Fruit fly (Drosophila melanogaster) whole organism, embryonic: Measurements from ENCODE around the gene CG14982.

Experiments used
- ATbp ChIP-seq: fragments of 200-800 bp; sonication (Bioruptor generic); optimal IDR thresholded peaks from 2 replicates; lab custom pipeline; 2017; ENCODE audit warnings: missing biosample characterization, mild to moderate bottlenecking, missing genetic modification characterization, missing genetic modification reagents
- Atf-2 ChIP-seq: fragments of 200-800 bp; sonication (Bioruptor generic); optimal IDR thresholded peaks from 2 replicates; lab custom pipeline; 2016; ENCODE audit warnings: missing biosample characterization, missing genetic modification characterization
- BtbVII ChIP-seq: fragments of 200-800 bp; sonication (Bioruptor generic); optimal IDR thresholded peaks from 3 replicates; lab custom pipeline; 2017; ENCODE audit warnings: missing biosample characterization, mild to moderate bottlenecking, missing genetic modification characterization
- CG10462 ChIP-seq: fragments of 200-800 bp; sonication (Bioruptor generic); optimal IDR thresholded peaks from 2 replicates; lab custom pipeline; 2016; ENCODE audit warnings: missing biosample characterization, missing genetic modification characterization
- CG11398 ChIP-seq: fragments of 200-800 bp; sonication (Bioruptor generic); optimal IDR thresholded peaks from 2 replicates; lab custom pipeline; 2016; ENCODE audit warnings: missing biosample characterization, missing genetic modification characterization
- CG11695 ChIP-seq: fragments of 200-800 bp; sonication (Bioruptor generic); IDR thresholded peaks from 3 replicates; pipeline ENCODE4 v1.3.6; 2022; ENCODE audit warnings: missing biosample characterization, missing genetic modification characterization
- CG12391 ChIP-seq: fragments of 200-800 bp; sonication (Bioruptor generic); optimal IDR thresholded peaks from 3 replicates; lab custom pipeline; 2018; ENCODE audit warnings: missing biosample characterization, mild to moderate bottlenecking, missing genetic modification characterization, moderate library complexity
- CG14441 ChIP-seq: fragments of 200-800 bp; sonication (Bioruptor generic); IDR thresholded peaks from 2 replicates; pipeline ENCODE4 v1.3.6; 2022; ENCODE audit warnings: missing biosample characterization, missing genetic modification characterization
- CG15601 ChIP-seq: fragments of 200-800 bp; sonication (Bioruptor generic); optimal IDR thresholded peaks from 3 replicates; lab custom pipeline; 2019; ENCODE audit warnings: missing biosample characterization, mild to moderate bottlenecking, missing genetic modification characterization, moderate library complexity
- CG16813 ChIP-seq: fragments of 200-800 bp; sonication (Bioruptor generic); IDR thresholded peaks from 3 replicates; pipeline ENCODE4 v1.3.6; 2022; ENCODE audit warnings: missing biosample characterization, missing genetic modification characterization; ENCODE audit not compliant: partially characterized antibody
- CG16815 ChIP-seq: fragments of 200-800 bp; sonication (Bioruptor generic); optimal IDR thresholded peaks from 3 replicates; lab custom pipeline; 2017; ENCODE audit warnings: missing biosample characterization, mild to moderate bottlenecking, missing genetic modification characterization
- CG17359 ChIP-seq: fragments of 200-800 bp; sonication (Bioruptor generic); optimal IDR thresholded peaks from 3 replicates; lab custom pipeline; 2018; ENCODE audit warnings: missing biosample characterization, mild to moderate bottlenecking, missing genetic modification characterization, moderate library complexity
- CG31388 ChIP-seq: fragments of 200-800 bp; sonication (Bioruptor generic); optimal IDR thresholded peaks from 2 replicates; lab custom pipeline; 2016; ENCODE audit warnings: missing biosample characterization, missing genetic modification characterization
- CG34422 ChIP-seq: fragments of 200-800 bp; sonication (Bioruptor generic); IDR thresholded peaks from 3 replicates; pipeline ENCODE4 v1.3.6; 2022; ENCODE audit warnings: missing biosample characterization, missing genetic modification characterization
- CG7963 ChIP-seq: fragments of 200-800 bp; sonication (Bioruptor generic); IDR thresholded peaks from 3 replicates; pipeline ENCODE4 v1.3.6; 2022; ENCODE audit warnings: missing biosample characterization, missing genetic modification characterization; ENCODE audit not compliant: partially characterized antibody
- CG8290 ChIP-seq, 3 experiments: fragments of 200-800 bp; sonication (Bioruptor generic); optimal IDR thresholded peaks; 2 replicates each; lab custom pipeline; 2016 to 2019; ENCODE audit warnings: missing biosample characterization in 3 of 3, missing genetic modification characterization in 3 of 3, mild to moderate bottlenecking in 2 of 3, moderate library complexity in 1 of 3
- CG8478 ChIP-seq: fragments of >200 bp; optimal IDR thresholded peaks from 2 replicates; lab custom pipeline; 2018
- CG8765 ChIP-seq: fragments of 200-800 bp; sonication (Bioruptor generic); IDR thresholded peaks from 2 replicates; pipeline ENCODE4 v1.3.6; 2022; ENCODE audit warnings: missing biosample characterization, missing genetic modification characterization
- CG8924 ChIP-seq: fragments of 200-800 bp; optimal IDR thresholded peaks from 3 replicates; lab custom pipeline; 2019; ENCODE audit warnings: missing biosample characterization, mild to moderate bottlenecking, missing genetic modification characterization, moderate library complexity
- CG9437 ChIP-seq: fragments of 200-800 bp; sonication (Bioruptor generic); optimal IDR thresholded peaks from 2 replicates; lab custom pipeline; 2018; ENCODE audit warnings: missing biosample characterization, mild to moderate bottlenecking, missing genetic modification characterization
- CG9797 ChIP-seq: fragments of 200-800 bp; sonication (Bioruptor generic); optimal IDR thresholded peaks from 3 replicates; lab custom pipeline; 2018; ENCODE audit warnings: missing biosample characterization, mild to moderate bottlenecking, missing genetic modification characterization
- D19A ChIP-seq: fragments of 200-800 bp; optimal IDR thresholded peaks from 3 replicates; lab custom pipeline; 2019; ENCODE audit warnings: missing biosample characterization, mild to moderate bottlenecking, missing genetic modification characterization, moderate library complexity
- Dp ChIP-seq: fragments of 200-800 bp; sonication (Bioruptor generic); optimal IDR thresholded peaks from 2 replicates; lab custom pipeline; 2018; ENCODE audit warnings: missing biosample characterization, mild to moderate bottlenecking, missing genetic modification characterization, moderate library complexity
- E2f2 ChIP-seq: fragments of 200-800 bp; sonication (Bioruptor generic); IDR thresholded peaks from 2 replicates; pipeline ENCODE4 v1.3.6; 2022; ENCODE audit warnings: missing biosample characterization, missing genetic modification characterization
- ERR ChIP-seq: fragments of 200-800 bp; sonication (Bioruptor generic); optimal IDR thresholded peaks from 2 replicates; lab custom pipeline; 2016; ENCODE audit warnings: missing biosample characterization, missing genetic modification characterization
- Hmr ChIP-seq: fragments of 200-800 bp; sonication (Bioruptor generic); optimal IDR thresholded peaks from 3 replicates; lab custom pipeline; 2017; ENCODE audit warnings: mild to moderate bottlenecking, missing biosample characterization, missing genetic modification reagents, missing genetic modification characterization
- MBD-R2 ChIP-seq: fragments of 200-800 bp; sonication (Bioruptor generic); IDR thresholded peaks from 2 replicates; pipeline ENCODE4 v1.3.6; 2022; ENCODE audit warnings: missing biosample characterization, missing genetic modification characterization
- Nf-YA ChIP-seq: fragments of 200-800 bp; sonication (Bioruptor generic); IDR thresholded peaks from 2 replicates; pipeline ENCODE4 v1.3.6; 2022; ENCODE audit warnings: missing biosample characterization, missing genetic modification characterization
- Poxn ChIP-seq: fragments of 200-800 bp; sonication (Bioruptor generic); IDR thresholded peaks from 2 replicates; pipeline ENCODE4 v1.3.6; 2022; ENCODE audit warnings: missing biosample characterization, missing genetic modification characterization
- Ssrp ChIP-seq: fragments of 200-800 bp; sonication (Bioruptor generic); optimal IDR thresholded peaks from 2 replicates; lab custom pipeline; 2018; ENCODE audit warnings: missing biosample characterization, mild to moderate bottlenecking, missing genetic modification characterization, moderate library complexity
- YL-1 ChIP-seq: fragments of 200-800 bp; sonication (Bioruptor generic); optimal IDR thresholded peaks from 3 replicates; lab custom pipeline; 2017; ENCODE audit warnings: missing biosample characterization, mild to moderate bottlenecking, missing genetic modification characterization
- cas ChIP-seq: fragments of 200-800 bp; sonication (Bioruptor generic); IDR thresholded peaks from 2 replicates; pipeline ENCODE4 v1.3.6; 2022; ENCODE audit warnings: missing biosample characterization, missing genetic modification characterization
- cato ChIP-seq: fragments of 200-800 bp; sonication (Bioruptor generic); optimal IDR thresholded peaks from 2 replicates; lab custom pipeline; 2016; ENCODE audit warnings: missing biosample characterization, missing genetic modification characterization, borderline replicate concordance
- ci ChIP-seq: fragments of 200-800 bp; sonication (Bioruptor generic); IDR thresholded peaks from 3 replicates; pipeline ENCODE4 v1.3.6; 2022; ENCODE audit warnings: missing biosample characterization, missing genetic modification characterization
- dmrt11E ChIP-seq: fragments of 200-800 bp; sonication (Bioruptor generic); optimal IDR thresholded peaks from 3 replicates; lab custom pipeline; 2018; ENCODE audit warnings: missing biosample characterization, mild to moderate bottlenecking, missing genetic modification characterization, moderate library complexity
- exex ChIP-seq: fragments of 200-800 bp; sonication (Bioruptor generic); optimal IDR thresholded peaks from 4 replicates; lab custom pipeline; 2018; ENCODE audit warnings: missing biosample characterization, mild to moderate bottlenecking, missing genetic modification characterization, moderate library complexity
- gro ChIP-seq: fragments of 200-800 bp; sonication (Bioruptor generic); optimal IDR thresholded peaks from 2 replicates; lab custom pipeline; 2016; ENCODE audit warnings: missing biosample characterization, missing genetic modification characterization
- jigr1 ChIP-seq: fragments of 200-800 bp; sonication (Bioruptor generic); IDR thresholded peaks from 3 replicates; pipeline ENCODE4 v1.3.6; 2022; ENCODE audit warnings: missing biosample characterization, missing genetic modification characterization
- jumu ChIP-seq: fragments of 200-800 bp; sonication (Bioruptor generic); optimal IDR thresholded peaks from 3 replicates; lab custom pipeline; 2016; ENCODE audit warnings: missing biosample characterization, missing genetic modification characterization
- ken ChIP-seq: fragments of 200-800 bp; sonication (Bioruptor generic); IDR thresholded peaks from 3 replicates; pipeline ENCODE4 v1.3.6; 2022; ENCODE audit warnings: missing biosample characterization, missing genetic modification characterization
- lmd ChIP-seq: fragments of 200-800 bp; sonication (Bioruptor generic); IDR thresholded peaks from 2 replicates; pipeline ENCODE4 v1.3.6; 2022; ENCODE audit warnings: missing biosample characterization, missing genetic modification characterization
- mam ChIP-seq: fragments of 200-800 bp; sonication (Bioruptor generic); optimal IDR thresholded peaks from 3 replicates; lab custom pipeline; 2016; ENCODE audit warnings: missing biosample characterization, missing genetic modification characterization
- nom ChIP-seq: fragments of 200-800 bp; sonication (Bioruptor generic); optimal IDR thresholded peaks from 2 replicates; lab custom pipeline; 2017; ENCODE audit warnings: missing biosample characterization, missing genetic modification characterization, mild to moderate bottlenecking, moderate library complexity, missing genetic modification reagents
- sens ChIP-seq: fragments of 200-800 bp; sonication (Bioruptor generic); peaks from one replicate; lab custom pipeline; 2016; ENCODE audit warnings: missing biosample characterization, missing genetic modification characterization
- sug ChIP-seq: fragments of 200-800 bp; optimal IDR thresholded peaks from 2 replicates; lab custom pipeline; 2019; ENCODE audit warnings: missing biosample characterization, mild to moderate bottlenecking, missing genetic modification characterization, moderate library complexity
- tio ChIP-seq: fragments of 200-800 bp; sonication (Bioruptor generic); optimal IDR thresholded peaks from 2 replicates; lab custom pipeline; 2017; ENCODE audit warnings: missing biosample characterization, missing genetic modification characterization, inconsistent platforms
- ttk ChIP-seq: fragments of 200-800 bp; sonication (Bioruptor generic); IDR thresholded peaks from 2 replicates; pipeline ENCODE4 v2.1.2; 2022; ENCODE audit warnings: missing biosample characterization, missing genetic modification characterization
- twi ChIP-seq: fragments of 200-800 bp; optimal IDR thresholded peaks from 2 replicates; lab custom pipeline; 2019; ENCODE audit warnings: missing biosample characterization, mild to moderate bottlenecking, missing genetic modification characterization, moderate library complexity
- vvl ChIP-seq: fragments of 200-800 bp; sonication (Bioruptor generic); IDR thresholded peaks from 2 replicates; pipeline ENCODE4 v1.3.6; 2022; ENCODE audit warnings: missing biosample characterization, missing genetic modification characterization
- zen ChIP-seq: fragments of 200-800 bp; sonication (Bioruptor generic); optimal IDR thresholded peaks from 3 replicates; lab custom pipeline; 2018; ENCODE audit warnings: missing biosample characterization, mild to moderate bottlenecking, missing genetic modification characterization, moderate library complexity
- zfh2 ChIP-seq: fragments of 200-800 bp; sonication (Bioruptor generic); optimal IDR thresholded peaks from 2 replicates; lab custom pipeline; 2016; ENCODE audit warnings: missing biosample characterization, missing genetic modification characterization

Gene CG14982

DNA sequence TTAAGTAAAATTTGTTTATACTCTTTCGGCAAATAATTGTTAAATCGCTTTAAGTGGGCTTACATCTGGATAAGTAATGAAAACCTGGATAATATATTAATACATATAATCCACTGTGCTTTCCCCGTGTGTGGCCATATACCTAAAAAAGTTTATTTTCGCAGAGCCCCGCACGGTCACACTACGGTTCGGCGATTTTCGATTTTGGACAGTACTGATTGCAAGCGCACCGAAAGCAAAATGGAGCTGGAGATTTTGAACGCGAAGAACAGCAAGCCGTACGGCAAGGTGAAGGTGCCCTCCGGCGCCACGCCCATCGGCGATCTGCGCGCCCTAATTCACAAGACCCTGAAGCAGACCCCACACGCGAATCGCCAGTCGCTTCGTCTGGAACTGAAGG is 39.2 kb upstream of the CG14982 start, which contains the start of gene Sc2 (continued):
- TF ChIP-seq E2f2, result peak; percentile 49
- no peak for TF ChIP-seq cas (GFP tag; lab: Robert Waterston, UW)
- no peak; the same call in 1 of the 2 replicates for TF ChIP-seq lmd
- TF ChIP-seq CG8290 (GFP tag; optimal IDR thresholded peaks at IDR 0.05; lab: Kevin White, UChicago), result no peak
- peak in 1 of 2 experiments; percentile 62 for TF ChIP-seq CG8290 (tag; optimal IDR thresholded peaks at IDR 0.05; lab: Kevin White, UChicago)
- no peak for TF ChIP-seq jumu (GFP tag; lab: Kevin White, UChicago)
- TF ChIP-seq jigr1 (GFP tag; lab: Robert Waterston, UW), result no peak
- TF ChIP-seq vvl (GFP tag; lab: Robert Waterston, UW), result no peak
- TF ChIP-seq CG9797 (GFP tag; lab: Kevin White, UChicago), result peak; percentile 56
- no peak for TF ChIP-seq D19A (tag; lab: Kevin White, UChicago)
- TF ChIP-seq Atf-2 (GFP tag; lab: Kevin White, UChicago), result no peak
- peak; percentile 8 for TF ChIP-seq sug (tag; lab: Kevin White, UChicago)
- 0 out of 3 replicates have a peak, but pooled peaks have one; percentile 53 for TF ChIP-seq CG7963 (GFP tag; lab: Robert Waterston, UW)
- TF ChIP-seq exex (tag; lab: Kevin White, UChicago), result no peak
- TF ChIP-seq twi (tag; lab: Kevin White, UChicago), result no peak
- TF ChIP-seq Hmr (GFP tag; lab: Kevin White, UChicago), result no peak
- no peak for TF ChIP-seq ttk (GFP tag; lab: Robert Waterston, UW)
- TF ChIP-seq CG16813 (GFP tag; lab: Robert Waterston, UW), result 0 out of 3 replicates have a peak, but pooled peaks have one; percentile 16
- no peak for TF ChIP-seq sens (GFP tag; lab: Kevin White, UChicago)
- TF ChIP-seq CG11695 (GFP tag; lab: Robert Waterston, UW), result no peak
- no peak for TF ChIP-seq CG8765
- no peak for TF ChIP-seq Poxn (GFP tag; lab: Robert Waterston, UW)
- no peak for TF ChIP-seq CG11398
- TF ChIP-seq Dp (GFP tag; lab: Kevin White, UChicago), result peak; percentile 35
- 0 out of 3 replicates have a peak, but pooled peaks have one; percentile 9 for TF ChIP-seq ci
- no peak for TF ChIP-seq cato (GFP tag; lab: Kevin White, UChicago)
- no peak for TF ChIP-seq CG16815 (GFP tag; lab: Kevin White, UChicago)
- TF ChIP-seq CG8478 (lab: Kevin White, UChicago), result no peak
- no peak for TF ChIP-seq ken (GFP tag; lab: Robert Waterston, UW)
- no peak for TF ChIP-seq BtbVII (GFP tag; lab: Kevin White, UChicago)
- peak; percentile 49 for TF ChIP-seq ERR (GFP tag; lab: Kevin White, UChicago)
- TF ChIP-seq YL-1 (GFP tag; lab: Kevin White, UChicago), result no peak
- no peak for TF ChIP-seq CG10462 (GFP tag; lab: Kevin White, UChicago)
- TF ChIP-seq Nf-YA (GFP tag; lab: Robert Waterston, UW), result no peak
- 0 out of 2 replicates have a peak, but pooled peaks have one; percentile 9 for TF ChIP-seq CG14441 (GFP tag; lab: Robert Waterston, UW)
- no peak for TF ChIP-seq CG9437 (GFP tag; lab: Kevin White, UChicago)
- peak; percentile 21 for TF ChIP-seq nom (GFP tag; lab: Kevin White, UChicago)
- no peak for TF ChIP-seq mam (GFP tag; lab: Kevin White, UChicago)
- no peak for TF ChIP-seq Ssrp (tag; lab: Kevin White, UChicago)
- TF ChIP-seq CG34422 (GFP tag; lab: Robert Waterston, UW), result peak; percentile 31; the same call in 1 of the 3 replicates
- no peak for TF ChIP-seq CG12391 (tag; lab: Kevin White, UChicago)
- no peak for TF ChIP-seq CG15601 (tag; lab: Kevin White, UChicago)
- TF ChIP-seq gro (GFP tag; lab: Kevin White, UChicago), result no peak
- no peak for TF ChIP-seq CG31388
- TF ChIP-seq CG8924 (tag; lab: Kevin White, UChicago), result no peak
- no peak for TF ChIP-seq zfh2 (GFP tag; lab: Kevin White, UChicago)
- TF ChIP-seq tio (GFP tag; lab: Kevin White, UChicago), result no peak
- TF ChIP-seq ATbp (GFP tag; lab: Kevin White, UChicago), result no peak
- TF ChIP-seq dmrt11E, result no peak
- no peak for TF ChIP-seq zen
- TF ChIP-seq MBD-R2 (GFP tag; lab: Robert Waterston, UW), result peak; percentile 67
- TF ChIP-seq CG17359 (tag; lab: Kevin White, UChicago), result no peak
